Worm (Caenorhabditis elegans) whole organism, dauer: Measurements from ENCODE around the gene F18F11.4.

ENCODE experiments used
- unc-62 ChIP-seq: sonication (generic microtip); optimal IDR thresholded peaks from 2 replicates; lab custom pipeline; 2017; ENCODE audit warnings: missing biosample characterization, missing genetic modification reagents, missing genetic modification characterization

F18F11.4 gene

ce11 chrIV:343279-343678 is 12.7 kb downstream of the F18F11.4 start:
- TF ChIP-seq unc-62, result no peak

ce11 chrIV:364983-365382 is 34.4 kb downstream of the F18F11.4 start:
- no peak for TF ChIP-seq unc-62

- TF ChIP-seq unc-62, result no peak
Measured at ce11 chrIV:366406-366805, 35.8 kb downstream of the F18F11.4 start.

- TF ChIP-seq unc-62, result no peak
Measured at ce11 chrIV:372146-372789, 41.6 kb downstream of the F18F11.4 start.

- TF ChIP-seq unc-62, result no peak
Measured at ce11 chrIV:373963-374362, 43.3 kb downstream of the F18F11.4 start.

ce11 chrIV:375915-376314 is 45.3 kb downstream of the F18F11.4 start, which contains the start of gene fln-1:
fln-1 (minus strand) TSS chrIV:376015.
- no peak for TF ChIP-seq unc-62

ce11 chrIV:377791-378190 is 47.2 kb downstream of the F18F11.4 start:
- TF ChIP-seq unc-62, result no peak

- no peak for TF ChIP-seq unc-62
Measured at ce11 chrIV:378367-378766, 47.7 kb downstream of the F18F11.4 start.

ce11 chrIV:378838-379237 is 48.2 kb downstream of the F18F11.4 start:
- no peak for TF ChIP-seq unc-62

- TF ChIP-seq unc-62, result no peak
Measured at ce11 chrIV:379605-380004, 49.0 kb downstream of the F18F11.4 start.

- no peak for TF ChIP-seq unc-62
Measured at ce11 chrIV:383135-383731, 52.6 kb downstream of the F18F11.4 start, which contains the start of gene spl-1. spl-1 (minus strand) TSS chrIV:383185.
